Worm (Caenorhabditis elegans) whole organism, L2 larva: ENCODE measurements around the gene T08G3.6.

Source experiments
- lin-39 ChIP-seq: fragments of 150-350 bp; optimal IDR thresholded peaks from 2 replicates; lab custom pipeline; 2014; ENCODE audit warnings: missing biosample characterization, missing genetic modification reagents, missing genetic modification characterization
- zag-1 ChIP-seq: fragments of 150-350 bp; optimal IDR thresholded peaks from 2 replicates; lab custom pipeline; 2014; ENCODE audit warnings: missing biosample characterization, missing genetic modification characterization

ce11 chrV:16483681-16484080 is 37.9 kb downstream of the T08G3.6 start, which contains the start of gene srh-139:
- TF ChIP-seq zag-1 (tag; lab: Kevin White, UChicago), result no peak
- TF ChIP-seq lin-39, result no peak
